In genomic region chrIII:4152309-4152708, ce11 we compare ENCODE assay signal across 2 worm cellular contexts.
TF ChIP-seq lines count a peak whose summit lies in the region.

No protein-coding gene starts in this region.

TF ChIP-seq in whole organism, L4 larva, 104 proteins besides CTCF, POLR2A, EP300 and RAD21:
- TF ChIP-seq ztf-11 (tag; optimal IDR thresholded peaks at IDR 0.05; lab: Kevin White, UChicago) (no peak), sdz-12 (GFP tag; optimal IDR thresholded peaks at IDR 0.05; lab: Kevin White, UChicago) (no peak), saeg-2 (GFP tag; IDR thresholded peaks at IDR 0.05; lab: Robert Waterston, UW) (no peak), zfp-3 (GFP tag; conservative IDR thresholded peaks at IDR 0.05; lab: Robert Waterston, UW) (no peak), snpc-4 (tag; optimal IDR thresholded peaks at IDR 0.05; lab: Kevin White, UChicago) (no peak), set-16 (GFP tag; IDR thresholded peaks at IDR 0.05; lab: Robert Waterston, UW) (peak; percentile 70)

TF ChIP-seq in whole organism, young adult, 124 proteins besides CTCF, POLR2A, EP300 and RAD21:
- TF ChIP-seq gei-17 (GFP tag; optimal IDR thresholded peaks at IDR 0.05; lab: Kevin White, UChicago): no peak
- peak; percentile 72; the same call in 1 of the 2 replicates for TF ChIP-seq zfh-2 (GFP tag; conservative IDR thresholded peaks at IDR 0.05; lab: Robert Waterston, UW)
- TF ChIP-seq F22D6.2 (tag; optimal IDR thresholded peaks at IDR 0.05; lab: Kevin White, UChicago): no peak
